Worm (Caenorhabditis elegans): ENCODE data around the gene dnj-14.

DNA sequence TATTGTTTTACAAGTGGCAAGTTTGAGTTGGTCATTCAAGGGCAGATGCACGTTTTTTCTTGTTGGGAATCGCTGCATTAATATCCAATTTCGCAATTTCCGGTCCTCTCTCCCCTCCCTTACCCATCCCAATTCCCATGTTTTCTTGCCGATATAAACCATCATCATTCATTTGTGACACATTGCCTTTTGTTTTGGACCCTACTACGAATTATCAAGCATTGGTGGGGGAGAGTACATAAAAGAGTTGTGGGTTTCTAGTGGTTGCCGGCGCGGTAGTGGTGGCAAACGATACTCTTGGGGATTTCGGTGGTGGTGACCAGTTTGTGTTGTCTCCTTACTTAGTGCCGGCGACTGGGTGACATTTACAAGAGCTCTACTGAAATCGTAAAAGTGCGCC is 30.7 kb upstream of the dnj-14 start:
- TF ChIP-seq ama-1 (optimal IDR thresholded peaks at IDR 0.05) (no peak), tbx-11 (GFP tag; IDR thresholded peaks at IDR 0.05) (no peak), ceh-36 (tag; optimal IDR thresholded peaks at IDR 0.05) (no peak), tra-4 (tag; optimal IDR thresholded peaks at IDR 0.05) (no peak), tbx-37 (GFP tag; conservative IDR thresholded peaks at IDR 0.05) (no peak), pes-1 (GFP tag; IDR thresholded peaks at IDR 0.05) (no peak), ceh-13 (GFP tag; optimal IDR thresholded peaks at IDR 0.05) (no peak), B0310.2 (tag; optimal IDR thresholded peaks at IDR 0.05) (no peak), sea-1 (GFP tag; conservative IDR thresholded peaks at IDR 0.05) (no peak), hmg-4 (GFP tag; optimal IDR thresholded peaks at IDR 0.05) (no peak), flt-1 (GFP tag; IDR thresholded peaks at IDR 0.05) (no peak), F13C5.2 (tag; optimal IDR thresholded peaks at IDR 0.05) (no peak), scrt-1 (GFP tag; IDR thresholded peaks at IDR 0.05) (no peak), aly-1 (tag; optimal IDR thresholded peaks at IDR 0.05) (no peak)
